Worm (Caenorhabditis elegans) whole organism, L3 larva: ENCODE data around the gene ZK1240.6.

Experiments
- aly-2 ChIP-seq: fragments of 150-350 bp; optimal IDR thresholded peaks from 2 replicates; lab custom pipeline; 2014; ENCODE audit warnings: missing biosample characterization, missing genetic modification characterization
- ceh-28 ChIP-seq: fragments of 150-350 bp; optimal IDR thresholded peaks from 2 replicates; lab custom pipeline; 2014; ENCODE audit warnings: missing biosample characterization, missing genetic modification reagents, missing genetic modification characterization
- ceh-9 ChIP-seq: sonication (generic microtip); optimal IDR thresholded peaks from 2 replicates; lab custom pipeline; 2018; ENCODE audit warnings: missing biosample characterization, missing genetic modification characterization
- daf-12 ChIP-seq: fragments of 150-350 bp; optimal IDR thresholded peaks from 2 replicates; lab custom pipeline; 2014; ENCODE audit warnings: missing biosample characterization, missing genetic modification reagents, missing genetic modification characterization
- egl-5 ChIP-seq: fragments of 150-350 bp; optimal IDR thresholded peaks from 2 replicates; lab custom pipeline; 2017; ENCODE audit warnings: missing biosample characterization, missing genetic modification reagents, missing genetic modification characterization, inconsistent platforms
- elt-3 ChIP-seq, 3 experiments: fragments of 150-350 bp in 1 of 3; sonication (generic microtip) in 2 of 3; optimal IDR thresholded peaks; 2 replicates in 2 of 3; 4 replicates in 1 of 3; lab custom pipeline; 2014 to 2017; ENCODE audit warnings: missing biosample characterization in 3 of 3, missing genetic modification characterization in 3 of 3
- eor-1 ChIP-seq, 2 experiments: fragments of 150-350 bp; optimal IDR thresholded peaks; 2 replicates each; lab custom pipeline; 2014 to 2018; ENCODE audit warnings: missing biosample characterization in 2 of 2, missing genetic modification characterization in 2 of 2
- fkh-2 ChIP-seq: fragments of 150-350 bp; optimal IDR thresholded peaks from 2 replicates; lab custom pipeline; 2014; ENCODE audit warnings: missing biosample characterization, missing genetic modification reagents, missing genetic modification characterization
- hmg-11 ChIP-seq: sonication (generic microtip); optimal IDR thresholded peaks from 2 replicates; lab custom pipeline; 2016; ENCODE audit warnings: missing genetic modification characterization, missing compliant biosample characterization
- nfya-1 ChIP-seq: sonication (generic microtip); optimal IDR thresholded peaks from 2 replicates; lab custom pipeline; 2017; ENCODE audit warnings: missing genetic modification characterization, mild to moderate bottlenecking, missing compliant biosample characterization, antibody characterized with exemption, moderate library complexity; ENCODE audit not compliant: insufficient read depth
- nhr-23 ChIP-seq: fragments of 150-350 bp; optimal IDR thresholded peaks from 2 replicates; lab custom pipeline; 2014; ENCODE audit warnings: missing biosample characterization, missing genetic modification reagents, missing genetic modification characterization
- nhr-28 ChIP-seq: fragments of 150-350 bp; optimal IDR thresholded peaks from 2 replicates; lab custom pipeline; 2014; ENCODE audit warnings: missing biosample characterization, missing genetic modification characterization
- nhr-76 ChIP-seq: fragments of 150-350 bp; sonication (generic microtip); optimal IDR thresholded peaks from 5 replicates; lab custom pipeline; 2014; ENCODE audit warnings: missing biosample characterization, missing genetic modification characterization
- nhr-77 ChIP-seq: fragments of 150-350 bp; optimal IDR thresholded peaks from 2 replicates; lab custom pipeline; 2014; ENCODE audit warnings: missing biosample characterization, missing genetic modification characterization
- snpc-4 ChIP-seq: fragments of 150-350 bp; optimal IDR thresholded peaks from 2 replicates; lab custom pipeline; 2014; ENCODE audit warnings: missing biosample characterization, missing genetic modification characterization
- zag-1 ChIP-seq: fragments of 150-350 bp; optimal IDR thresholded peaks from 2 replicates; lab custom pipeline; 2014; ENCODE audit warnings: missing biosample characterization, missing genetic modification characterization

Gene ZK1240.6

ce11 chrII:2273750-2274149 is 49.0 kb downstream of the ZK1240.6 start:
- TF ChIP-seq ceh-28 (tag; lab: Kevin White, UChicago) (no peak), elt-3 (tag; optimal IDR thresholded peaks at IDR 0.05; lab: Kevin White, UChicago) (no peak), snpc-4 (tag; lab: Kevin White, UChicago) (no peak), hmg-11 (tag; lab: Kevin White, UChicago) (no peak), nfya-1 (tag; lab: Kevin White, UChicago) (no peak), ceh-9 (tag; lab: Kevin White, UChicago) (no peak), nhr-76 (tag; lab: Kevin White, UChicago) (no peak), eor-1 (tag; optimal IDR thresholded peaks at IDR 0.05; lab: Kevin White, UChicago) (no peak), nhr-77 (tag; lab: Kevin White, UChicago) (no peak), zag-1 (tag; lab: Kevin White, UChicago) (no peak), nhr-28 (tag; lab: Kevin White, UChicago) (no peak), fkh-2 (no peak), egl-5 (no peak), nhr-23 (tag; lab: Kevin White, UChicago) (no peak), aly-2 (tag; lab: Kevin White, UChicago) (no peak), daf-12 (no peak)
